Worm (Caenorhabditis elegans) whole organism, L4 larva: ENCODE measurements around the gene clec-228.
"Not testable (repeated sequence)": the region's sequence is repeated elsewhere in the genome, so short reads cannot be mapped to it uniquely, and the experiment has no call there.

Experiments used
- Y105C5A.15 ChIP-seq: fragments of 200-800 bp; sonication (Bioruptor generic); IDR thresholded peaks from 2 replicates; pipeline ENCODE4 v1.3.6; 2022; ENCODE audit warnings: missing genetic modification characterization, missing compliant biosample characterization
- Y48G9A.11 ChIP-seq: fragments of 200-800 bp; sonication (Bioruptor generic); IDR thresholded peaks from 2 replicates; pipeline ENCODE4 v1.3.6; 2022; ENCODE audit warnings: missing genetic modification reagents, missing genetic modification characterization, missing compliant biosample characterization
- Y75B8A.6 ChIP-seq: fragments of 200-800 bp; sonication (Bioruptor generic); IDR thresholded peaks from 2 replicates; pipeline ENCODE4 v1.3.6; 2022; ENCODE audit warnings: missing genetic modification reagents, missing genetic modification characterization, missing compliant biosample characterization
- ZK337.2 ChIP-seq: fragments of 200-800 bp; sonication (Bioruptor generic); IDR thresholded peaks from 2 replicates; pipeline ENCODE4 v1.3.6; 2022; ENCODE audit warnings: missing genetic modification reagents, missing genetic modification characterization, missing compliant biosample characterization
- arid-1 ChIP-seq: fragments of 200-800 bp; sonication (Bioruptor generic); conservative IDR thresholded peaks from 2 replicates; pipeline ENCODE4 v1.3.6; 2022; ENCODE audit warnings: missing genetic modification reagents, missing genetic modification characterization, missing compliant biosample characterization
- ceh-82 ChIP-seq: sonication (generic microtip); optimal IDR thresholded peaks from 2 replicates; lab custom pipeline; 2017; ENCODE audit warnings: missing biosample characterization, missing genetic modification characterization
- ctbp-1 ChIP-seq: fragments of 200-800 bp; sonication (Bioruptor generic); IDR thresholded peaks from 2 replicates; pipeline ENCODE4 v1.3.6; 2022; ENCODE audit warnings: missing genetic modification reagents, missing genetic modification characterization, missing compliant biosample characterization
- daf-16 ChIP-seq, 3 experiments: sonication (generic microtip); optimal IDR thresholded peaks; 2 replicates each; lab custom pipeline; 2016 to 2017; ENCODE audit warnings: missing genetic modification characterization in 3 of 3, missing genetic modification reagents in 3 of 3, mild to moderate bottlenecking in 2 of 3, missing compliant biosample characterization in 2 of 3, missing biosample characterization in 1 of 3, moderate library complexity in 1 of 3
- dmd-6 ChIP-seq: fragments of 200-800 bp; sonication (Bioruptor generic); IDR thresholded peaks from 2 replicates; pipeline ENCODE4 v1.3.6; 2022; ENCODE audit warnings: missing genetic modification reagents, missing genetic modification characterization, missing compliant biosample characterization
- dpl-1 ChIP-seq: fragments of 150-350 bp; optimal IDR thresholded peaks from 2 replicates; lab custom pipeline; 2014; ENCODE audit warnings: missing biosample characterization, missing genetic modification reagents, missing genetic modification characterization
- dve-1 ChIP-seq: sonication (generic microtip); optimal IDR thresholded peaks from 2 replicates; lab custom pipeline; 2017; ENCODE audit warnings: antibody characterized with exemption, mild to moderate bottlenecking, missing genetic modification characterization, missing compliant biosample characterization; ENCODE audit not compliant: insufficient read depth
- egl-43 ChIP-seq: fragments of 200-800 bp; sonication (Bioruptor generic); IDR thresholded peaks from 2 replicates; pipeline ENCODE4 v1.3.6; 2022; ENCODE audit warnings: missing genetic modification reagents, missing genetic modification characterization, missing compliant biosample characterization
- hlh-11 ChIP-seq: fragments of 200-800 bp; sonication (Bioruptor generic); optimal IDR thresholded peaks from 2 replicates; lab custom pipeline; 2018; ENCODE audit warnings: mild to moderate bottlenecking, missing genetic modification characterization, missing compliant biosample characterization
- hlh-30 ChIP-seq: sonication (generic microtip); optimal IDR thresholded peaks from 2 replicates; lab custom pipeline; 2017; ENCODE audit warnings: antibody characterized with exemption, mild to moderate bottlenecking, missing genetic modification characterization, missing compliant biosample characterization; ENCODE audit not compliant: insufficient read depth
- lim-7 ChIP-seq: fragments of 200-800 bp; sonication (Bioruptor generic); IDR thresholded peaks from 2 replicates; pipeline ENCODE4 v1.3.6; 2022; ENCODE audit warnings: missing genetic modification characterization, missing compliant biosample characterization
- lin-1 ChIP-seq: fragments of 200-800 bp; sonication (Bioruptor generic); IDR thresholded peaks from 2 replicates; pipeline ENCODE4 v1.3.6; 2022; ENCODE audit warnings: missing genetic modification reagents, missing genetic modification characterization, missing compliant biosample characterization
- lin-39 ChIP-seq: fragments of 150-350 bp; optimal IDR thresholded peaks from 2 replicates; lab custom pipeline; 2014; ENCODE audit warnings: missing biosample characterization, missing genetic modification reagents, missing genetic modification characterization
- madf-5 ChIP-seq, 2 experiments: fragments of 200-800 bp; sonication (Bioruptor generic); IDR thresholded peaks; 2 replicates each; pipeline ENCODE4 v1.3.6; 2022; ENCODE audit warnings: missing compliant biosample characterization in 2 of 2, missing genetic modification characterization in 2 of 2
- mdl-1 ChIP-seq, 2 experiments: fragments of 150-350 bp in 1 of 2; sonication (generic microtip) in 1 of 2; optimal IDR thresholded peaks; 2 replicates each; lab custom pipeline; 2014 to 2017; ENCODE audit warnings: missing biosample characterization in 2 of 2, missing genetic modification characterization in 2 of 2
- mdt-29 ChIP-seq: fragments of 200-800 bp; sonication (Bioruptor generic); IDR thresholded peaks from 2 replicates; pipeline ENCODE4 v1.3.6; 2022; ENCODE audit warnings: missing genetic modification reagents, missing genetic modification characterization, missing compliant biosample characterization
- nhr-10 ChIP-seq: fragments of 150-350 bp; optimal IDR thresholded peaks from 2 replicates; lab custom pipeline; 2014; ENCODE audit warnings: missing biosample characterization, missing genetic modification characterization
- nhr-28 ChIP-seq: fragments of 150-350 bp; optimal IDR thresholded peaks from 2 replicates; lab custom pipeline; 2014; ENCODE audit warnings: missing biosample characterization, missing genetic modification characterization
- nhr-48 ChIP-seq: sonication (generic microtip); optimal IDR thresholded peaks from 2 replicates; lab custom pipeline; 2016; ENCODE audit warnings: mild to moderate bottlenecking, missing genetic modification characterization, missing compliant biosample characterization
- nhr-6 ChIP-seq: fragments of 150-350 bp; optimal IDR thresholded peaks from 2 replicates; lab custom pipeline; 2014; ENCODE audit warnings: missing biosample characterization, missing genetic modification characterization
- nhr-77 ChIP-seq: fragments of 150-350 bp; optimal IDR thresholded peaks from 2 replicates; lab custom pipeline; 2014; ENCODE audit warnings: missing biosample characterization, missing genetic modification characterization
- pha-4 ChIP-seq, 2 experiments: fragments of 150-350 bp in 1 of 2; fragments of 200-800 bp in 1 of 2; sonication (Bioruptor generic) in 1 of 2; IDR thresholded peaks in 1 of 2; optimal IDR thresholded peaks in 1 of 2; 2 replicates each; pipeline versions ENCODE4 v1.3.6 to Lab custom; 2014 to 2022; ENCODE audit warnings: missing genetic modification characterization in 2 of 2, missing genetic modification reagents in 2 of 2, missing biosample characterization in 1 of 2, missing compliant biosample characterization in 1 of 2
- pqm-1 ChIP-seq: sonication (generic microtip); optimal IDR thresholded peaks from 2 replicates; lab custom pipeline; 2017; ENCODE audit warnings: missing biosample characterization, missing genetic modification characterization
- set-16 ChIP-seq: fragments of 200-800 bp; sonication (Bioruptor generic); IDR thresholded peaks from 2 replicates; pipeline ENCODE4 v1.3.6; 2022; ENCODE audit warnings: missing genetic modification reagents, missing genetic modification characterization, missing compliant biosample characterization
- snpc-1.2 ChIP-seq: fragments of 200-800 bp; sonication (Bioruptor generic); IDR thresholded peaks from 2 replicates; pipeline ENCODE4 v1.3.6; 2022; ENCODE audit warnings: missing genetic modification reagents, missing genetic modification characterization, missing compliant biosample characterization
- spr-3 ChIP-seq: fragments of 200-800 bp; sonication (Bioruptor generic); optimal IDR thresholded peaks from 2 replicates; lab custom pipeline; 2018; ENCODE audit warnings: mild to moderate bottlenecking, missing genetic modification characterization, missing compliant biosample characterization
- tra-1 ChIP-seq: fragments of 200-800 bp; sonication (Bioruptor generic); IDR thresholded peaks from 2 replicates; pipeline ENCODE4 v1.3.6; 2022; ENCODE audit warnings: missing genetic modification reagents, missing genetic modification characterization, missing compliant biosample characterization
- unc-130 ChIP-seq: sonication (generic microtip); optimal IDR thresholded peaks from 2 replicates; lab custom pipeline; 2016; ENCODE audit warnings: missing genetic modification reagents, missing genetic modification characterization, missing compliant biosample characterization
- vab-7 ChIP-seq: fragments of 200-800 bp; sonication (Bioruptor generic); IDR thresholded peaks from 2 replicates; pipeline ENCODE4 v1.3.6; 2022; ENCODE audit warnings: missing genetic modification reagents, missing genetic modification characterization, missing compliant biosample characterization
- zag-1 ChIP-seq: fragments of 150-350 bp; optimal IDR thresholded peaks from 2 replicates; lab custom pipeline; 2014; ENCODE audit warnings: missing biosample characterization, missing genetic modification characterization
- zfp-2 ChIP-seq: sonication (generic microtip); optimal IDR thresholded peaks from 2 replicates; lab custom pipeline; 2016; ENCODE audit warnings: mild to moderate bottlenecking, missing genetic modification characterization, missing compliant biosample characterization

Gene clec-228

DNA sequence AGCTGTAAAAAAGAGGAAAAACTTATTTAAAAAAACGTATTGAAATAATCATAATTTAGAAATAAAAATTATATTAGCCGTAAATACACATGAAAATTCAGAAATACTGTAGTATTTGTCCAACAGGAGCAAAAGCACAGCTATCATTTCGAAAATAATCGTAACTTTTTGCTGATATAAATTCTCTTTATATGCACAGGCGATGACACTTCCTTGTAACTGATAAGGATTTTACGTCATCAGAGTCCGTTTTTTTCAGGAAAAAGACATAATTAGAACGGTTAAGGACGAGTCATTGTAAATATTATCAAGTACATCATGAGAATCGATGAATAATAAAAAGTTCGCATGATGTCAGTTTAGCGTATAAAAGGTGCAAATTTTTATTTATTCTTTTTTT lies 15.8 kb downstream of the clec-228 start:
- TF ChIP-seq nhr-28 (tag; lab: Kevin White, UChicago) (peak; percentile 73), nhr-6 (tag; lab: Kevin White, UChicago) (peak; percentile 19), daf-16 (GFP tag; optimal IDR thresholded peaks at IDR 0.05; lab: Kevin White, UChicago) (no peak), daf-16 (tag; optimal IDR thresholded peaks at IDR 0.05; lab: Kevin White, UChicago) (peak; percentile 44), pqm-1 (peak; percentile 74), dmd-6 (GFP tag; lab: Robert Waterston, UW) (peak; percentile 59), hlh-30 (tag; lab: Kevin White, UChicago) (no peak), dve-1 (tag; lab: Kevin White, UChicago) (peak; percentile 23), unc-130 (GFP tag; lab: Kevin White, UChicago) (no peak), set-16 (GFP tag; lab: Robert Waterston, UW) (no peak), zfp-2 (tag; lab: Kevin White, UChicago) (no peak), ZK337.2 (GFP tag; lab: Robert Waterston, UW) (no peak), hlh-11 (tag; lab: Kevin White, UChicago) (peak; percentile 27)

DNA sequence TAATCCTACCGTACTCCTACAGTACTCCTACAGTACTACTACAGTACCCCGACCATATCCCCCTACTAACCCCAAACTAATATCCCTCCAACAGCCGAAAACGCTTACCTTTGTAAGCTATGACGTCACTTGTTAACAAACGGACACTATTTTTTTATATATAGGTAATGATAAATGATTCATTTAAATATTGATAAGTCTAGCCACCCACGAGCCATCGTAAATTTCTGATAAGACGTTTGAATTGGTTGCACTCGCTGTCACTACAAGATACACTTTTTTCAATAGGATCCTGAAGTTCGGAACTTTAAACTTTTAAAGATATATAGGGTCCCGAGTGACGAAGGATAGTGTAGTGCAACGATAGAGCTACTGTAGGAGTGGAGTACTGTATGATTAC lies 16.6 kb downstream of the clec-228 start, which contains the start of gene nhr-247:
Gene nhr-247, plus strand, starts transcription at position 330 of the 400 bp plus-strand sequence.
- not testable (repeated sequence) for TF ChIP-seq daf-16 (GFP tag; optimal IDR thresholded peaks at IDR 0.05; lab: Kevin White, UChicago)
- peak; percentile 24 for TF ChIP-seq daf-16 (tag; optimal IDR thresholded peaks at IDR 0.05; lab: Kevin White, UChicago)
- TF ChIP-seq nhr-28 (tag; lab: Kevin White, UChicago) = peak; percentile 71
- TF ChIP-seq dmd-6 (GFP tag; lab: Robert Waterston, UW) = peak; percentile 65
- peak; percentile 15 for TF ChIP-seq pqm-1

DNA sequence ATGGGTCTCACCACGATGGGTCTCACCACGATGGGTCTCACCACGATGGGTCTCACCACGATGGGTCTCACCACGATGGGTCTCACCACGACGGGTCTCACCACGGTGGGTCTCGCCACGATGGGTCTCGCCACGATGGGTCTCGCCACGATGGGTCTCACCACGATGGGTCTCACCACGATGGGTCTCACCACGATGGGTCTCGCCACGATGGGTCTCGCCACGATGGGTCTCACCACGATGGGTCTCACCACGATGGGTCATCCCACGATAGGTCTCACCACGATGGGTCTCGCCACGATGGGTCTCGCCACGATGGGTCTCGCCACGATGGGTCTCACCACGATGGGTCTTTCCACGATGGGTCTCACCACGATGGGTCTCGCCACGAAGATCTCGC lies 17.4 kb downstream of the clec-228 start:
- 0 out of 2 replicates have a peak, but pooled peaks have one; percentile 12 for TF ChIP-seq snpc-1.2 (GFP tag; lab: Robert Waterston, UW)
- TF ChIP-seq set-16 (GFP tag; lab: Robert Waterston, UW) = peak; percentile 82
- 0 out of 2 replicates have a peak, but pooled peaks have one; percentile 21 for TF ChIP-seq egl-43 (GFP tag; lab: Robert Waterston, UW)

DNA sequence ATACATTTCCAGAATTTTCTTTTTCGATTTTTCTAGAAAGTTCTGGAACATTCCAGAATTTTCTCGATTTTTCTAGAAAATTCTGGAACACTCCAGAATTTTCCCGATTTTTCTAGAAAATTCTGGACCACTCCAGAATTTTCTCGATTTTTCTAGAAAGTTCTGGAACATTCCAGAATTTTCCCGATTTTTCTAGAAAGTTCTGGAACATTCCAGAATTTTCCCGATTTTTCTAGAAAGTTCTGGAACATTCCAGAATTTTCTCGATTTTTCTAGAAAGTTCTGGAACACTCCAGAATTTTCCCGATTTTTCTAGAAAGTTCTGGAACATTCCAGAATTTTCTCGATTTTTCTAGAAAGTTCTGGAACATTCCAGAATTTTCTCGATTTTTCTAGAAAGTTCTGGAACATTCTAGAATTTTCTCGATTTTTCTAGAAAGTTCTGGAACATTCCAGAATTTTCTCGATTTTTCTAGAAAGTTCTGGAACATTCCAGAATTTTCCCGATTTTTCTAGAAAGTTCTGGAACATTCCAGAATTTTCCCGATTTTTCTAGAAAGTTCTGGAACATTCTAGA lies 18.4 kb downstream of the clec-228 start:
- TF ChIP-seq egl-43 (GFP tag; lab: Robert Waterston, UW) (0 out of 2 replicates have a peak, but pooled peaks have one; percentile 24), arid-1 (GFP tag; lab: Robert Waterston, UW) (peak; percentile 76; the same call in 1 of the 2 replicates), Y105C5A.15 (GFP tag; lab: Robert Waterston, UW) (0 out of 2 replicates have a peak, but pooled peaks have one; percentile 30), Y75B8A.6 (0 out of 2 replicates have a peak, but pooled peaks have one; percentile 46), vab-7 (GFP tag; lab: Robert Waterston, UW) (peak; percentile 51; the same call in 1 of the 2 replicates), lin-1 (GFP tag; lab: Robert Waterston, UW) (0 out of 2 replicates have a peak, but pooled peaks have one; percentile 57), ctbp-1 (GFP tag; lab: Robert Waterston, UW) (peak; percentile 57; the same call in 1 of the 2 replicates), mdt-29 (GFP tag; lab: Robert Waterston, UW) (peak; percentile 86), madf-5 (GFP tag; IDR thresholded peaks at IDR 0.05; lab: Robert Waterston, UW) (0 out of 4 replicates have a peak, but pooled peaks of 1 of the 2 experiments have one; percentile 63), lim-7 (peak; percentile 73), Y48G9A.11 (GFP tag; lab: Robert Waterston, UW) (0 out of 2 replicates have a peak, but pooled peaks have one; percentile 60), snpc-1.2 (GFP tag; lab: Robert Waterston, UW) (peak; percentile 59; the same call in 1 of the 2 replicates), pha-4 (GFP tag; IDR thresholded peaks at IDR 0.05; lab: Robert Waterston, UW) (peak; percentile 74; the same call in 1 of the 2 replicates)
- not testable (repeated sequence) for TF ChIP-seq pha-4 (tag; optimal IDR thresholded peaks at IDR 0.05; lab: Kevin White, UChicago)

DNA sequence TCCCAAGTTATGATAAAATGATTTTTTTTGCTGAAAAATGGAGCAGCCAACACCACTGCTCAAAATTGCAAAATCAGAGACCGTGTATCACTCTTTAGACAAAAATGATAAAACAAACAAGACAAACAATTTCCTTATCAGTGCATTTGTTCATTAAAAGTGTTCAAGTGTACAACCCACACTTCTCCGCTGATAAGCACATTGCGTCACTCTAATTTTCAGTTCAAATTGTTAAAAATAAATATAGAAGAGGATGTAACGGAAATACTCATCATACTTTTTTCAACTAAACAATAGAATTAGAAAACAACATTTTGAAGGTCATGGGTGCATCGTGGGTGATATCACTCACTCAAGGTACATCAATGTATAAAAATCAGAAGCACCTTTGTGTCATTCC lies 20.6 kb downstream of the clec-228 start, which contains the start of gene nhr-291:
Gene nhr-291, plus strand, starts transcription at position 324 of the 400 bp plus-strand sequence.
- peak; percentile 96 for TF ChIP-seq nhr-28 (tag; lab: Kevin White, UChicago)
- peak; percentile 80 for TF ChIP-seq dve-1 (tag; lab: Kevin White, UChicago)
- TF ChIP-seq lin-39 = no peak
- peak; percentile 77 for TF ChIP-seq hlh-11 (tag; lab: Kevin White, UChicago)
- peak; percentile 59 for TF ChIP-seq nhr-48 (tag; lab: Kevin White, UChicago)
- no peak for TF ChIP-seq spr-3 (GFP tag; lab: Kevin White, UChicago)
- TF ChIP-seq zag-1 = no peak
- peak; percentile 56; the same call in 1 of the 2 replicates for TF ChIP-seq tra-1 (GFP tag; lab: Robert Waterston, UW)
- TF ChIP-seq lin-1 (GFP tag; lab: Robert Waterston, UW) = peak; percentile 85
- TF ChIP-seq dmd-6 (GFP tag; lab: Robert Waterston, UW) = peak; percentile 97
- TF ChIP-seq daf-16 (GFP tag; optimal IDR thresholded peaks at IDR 0.05; lab: Kevin White, UChicago) = peak in 1 of 2 experiments; percentile 2
- peak; percentile 97 for TF ChIP-seq daf-16 (tag; optimal IDR thresholded peaks at IDR 0.05; lab: Kevin White, UChicago)
- no peak for TF ChIP-seq dpl-1 (GFP tag; lab: Kevin White, UChicago)
- peak in 1 of 2 experiments; percentile 30 for TF ChIP-seq mdl-1 (tag; optimal IDR thresholded peaks at IDR 0.05; lab: Kevin White, UChicago)
- TF ChIP-seq nhr-10 (tag; lab: Kevin White, UChicago) = peak; percentile 31
- no peak for TF ChIP-seq ceh-82 (tag; lab: Kevin White, UChicago)
- peak; percentile 96 for TF ChIP-seq nhr-77 (tag; lab: Kevin White, UChicago)
- peak; percentile 98 for TF ChIP-seq pqm-1
